Worm (Caenorhabditis elegans) whole organism, L4/young adult: ENCODE results near the gene sdha-1.

Source experiments
- W03F9.2 ChIP-seq: fragments of 150-350 bp; optimal IDR thresholded peaks from 2 replicates; lab custom pipeline; 2014; ENCODE audit warnings: missing biosample characterization, missing genetic modification characterization
- him-1 ChIP-seq: sonication (generic microtip); optimal IDR thresholded peaks from 2 replicates; lab custom pipeline; 2016; ENCODE audit warnings: missing genotype, missing genetic modification reagents, missing genetic modification characterization, missing compliant biosample characterization

ce11 chrX:8536791-8537190 lies 9.0 kb downstream of the sdha-1 start, which contains the start of gene nspc-3:
- TF ChIP-seq him-1 (tag; lab: Kevin White, UChicago) (no peak), W03F9.2 (tag; lab: Kevin White, UChicago) (no peak)
